Worm (Caenorhabditis elegans): Measurements from ENCODE around the gene nceh-1.

DNA sequence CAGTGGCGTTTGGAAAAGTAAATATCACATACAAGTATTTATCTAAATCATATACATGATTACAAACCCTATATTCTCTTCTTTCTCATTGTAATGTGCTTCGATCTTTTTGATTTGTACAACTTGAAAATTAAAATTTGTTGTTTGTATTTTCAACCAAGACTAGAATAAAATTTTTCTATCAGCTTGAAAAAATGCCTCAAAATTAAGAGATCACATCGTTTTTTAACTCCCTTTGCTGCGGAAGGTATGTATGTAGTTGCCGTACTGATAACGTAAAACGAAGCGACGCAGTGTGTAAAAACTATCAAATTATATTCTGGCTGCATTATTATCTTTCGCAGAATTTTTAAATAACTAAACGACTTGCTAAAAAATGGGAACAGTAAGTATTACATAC lies 40.6 kb downstream of the nceh-1 start, which contains the start of gene C25F9.15:
- no peak for TF ChIP-seq unc-130 (tag; optimal IDR thresholded peaks at IDR 0.05)
- TF ChIP-seq nhr-76 (tag; optimal IDR thresholded peaks at IDR 0.05): no peak
- TF ChIP-seq lin-14 (GFP tag; optimal IDR thresholded peaks at IDR 0.05): no peak
- TF ChIP-seq unc-62 (GFP tag; optimal IDR thresholded peaks at IDR 0.05): no peak
- no peak for TF ChIP-seq lin-39 (tag; optimal IDR thresholded peaks at IDR 0.05)
- TF ChIP-seq snpc-4 (tag; optimal IDR thresholded peaks at IDR 0.05): no peak
- no peak for TF ChIP-seq pag-3 (tag; optimal IDR thresholded peaks at IDR 0.05; ENCODE audit: borderline replicate concordance, insufficient read depth)
- TF ChIP-seq mdl-1 (tag; optimal IDR thresholded peaks at IDR 0.05): no peak
- no peak for TF ChIP-seq nhr-12 (tag; optimal IDR thresholded peaks at IDR 0.05)
- no peak for TF ChIP-seq nhr-77 (tag; optimal IDR thresholded peaks at IDR 0.05)
- no peak for TF ChIP-seq mab-9 (GFP tag; IDR thresholded peaks at IDR 0.05)
- no peak for TF ChIP-seq egl-27 (tag; optimal IDR thresholded peaks at IDR 0.05)
- no peak for TF ChIP-seq sup-37 (GFP tag; optimal IDR thresholded peaks at IDR 0.05)
